Worm (Caenorhabditis elegans) whole organism, L3 larva: Measurements from ENCODE around the gene Y14H12B.2.
A peak's percentile ranks its signal among the peaks of the same experiment; 100 is the strongest.

Experiments
- aly-2 ChIP-seq: fragments of 150-350 bp; optimal IDR thresholded peaks from 2 replicates; lab custom pipeline; 2014; ENCODE audit warnings: missing biosample characterization, missing genetic modification characterization
- ama-1 ChIP-seq: fragments of 150-350 bp; optimal IDR thresholded peaks from 2 replicates; lab custom pipeline; 2018
- ceh-28 ChIP-seq: fragments of 150-350 bp; optimal IDR thresholded peaks from 2 replicates; lab custom pipeline; 2014; ENCODE audit warnings: missing biosample characterization, missing genetic modification reagents, missing genetic modification characterization
- ceh-82 ChIP-seq: fragments of 150-350 bp; optimal IDR thresholded peaks from 2 replicates; lab custom pipeline; 2014; ENCODE audit warnings: missing biosample characterization, missing genetic modification characterization
- daf-12 ChIP-seq: fragments of 150-350 bp; optimal IDR thresholded peaks from 2 replicates; lab custom pipeline; 2014; ENCODE audit warnings: missing biosample characterization, missing genetic modification reagents, missing genetic modification characterization
- egl-27 ChIP-seq: sonication (generic microtip); optimal IDR thresholded peaks from 4 replicates; lab custom pipeline; 2017; ENCODE audit warnings: missing biosample characterization, missing genetic modification reagents, missing genetic modification characterization
- elt-1 ChIP-seq: fragments of 150-350 bp; optimal IDR thresholded peaks from 2 replicates; lab custom pipeline; 2014; ENCODE audit warnings: missing biosample characterization, missing genetic modification characterization
- elt-2 ChIP-seq: sonication (generic microtip); optimal IDR thresholded peaks from 2 replicates; lab custom pipeline; 2016; ENCODE audit warnings: missing genetic modification reagents, mild to moderate bottlenecking, missing genetic modification characterization, missing compliant biosample characterization
- elt-3 ChIP-seq, 3 experiments: fragments of 150-350 bp in 1 of 3; sonication (generic microtip) in 2 of 3; optimal IDR thresholded peaks; 2 replicates in 2 of 3; 4 replicates in 1 of 3; lab custom pipeline; 2014 to 2017; ENCODE audit warnings: missing biosample characterization in 3 of 3, missing genetic modification characterization in 3 of 3
- eor-1 ChIP-seq, 2 experiments: fragments of 150-350 bp; optimal IDR thresholded peaks; 2 replicates each; lab custom pipeline; 2014 to 2018; ENCODE audit warnings: missing biosample characterization in 2 of 2, missing genetic modification characterization in 2 of 2
- fkh-10 ChIP-seq: sonication (generic microtip); optimal IDR thresholded peaks from 2 replicates; lab custom pipeline; 2017; ENCODE audit warnings: missing biosample characterization, missing genetic modification reagents, missing genetic modification characterization
- fkh-2 ChIP-seq: fragments of 150-350 bp; optimal IDR thresholded peaks from 2 replicates; lab custom pipeline; 2014; ENCODE audit warnings: missing biosample characterization, missing genetic modification reagents, missing genetic modification characterization
- fos-1 ChIP-seq: fragments of 150-350 bp; optimal IDR thresholded peaks from 2 replicates; lab custom pipeline; 2014; ENCODE audit warnings: missing biosample characterization, missing genetic modification characterization
- hmg-11 ChIP-seq: sonication (generic microtip); optimal IDR thresholded peaks from 2 replicates; lab custom pipeline; 2016; ENCODE audit warnings: missing genetic modification characterization, missing compliant biosample characterization
- jun-1 ChIP-seq: fragments of 150-350 bp; optimal IDR thresholded peaks from 2 replicates; lab custom pipeline; 2014; ENCODE audit warnings: missing biosample characterization, missing genetic modification reagents, missing genetic modification characterization
- lin-15B ChIP-seq: fragments of 150-350 bp; optimal IDR thresholded peaks from 2 replicates; lab custom pipeline; 2014; ENCODE audit warnings: missing biosample characterization, missing genetic modification characterization
- mdl-1 ChIP-seq: fragments of 150-350 bp; optimal IDR thresholded peaks from 2 replicates; lab custom pipeline; 2014; ENCODE audit warnings: missing biosample characterization, missing genetic modification characterization
- mml-1 ChIP-seq: fragments of 150-350 bp; sonication (generic microtip); optimal IDR thresholded peaks from 3 replicates; lab custom pipeline; 2014; ENCODE audit warnings: missing biosample characterization, missing genetic modification characterization
- nfya-1 ChIP-seq: sonication (generic microtip); optimal IDR thresholded peaks from 2 replicates; lab custom pipeline; 2017; ENCODE audit warnings: missing genetic modification characterization, mild to moderate bottlenecking, missing compliant biosample characterization, antibody characterized with exemption, moderate library complexity; ENCODE audit not compliant: insufficient read depth
- nhr-12 ChIP-seq: fragments of 150-350 bp; optimal IDR thresholded peaks from 2 replicates; lab custom pipeline; 2014; ENCODE audit warnings: missing biosample characterization, missing genetic modification characterization
- nhr-23 ChIP-seq: fragments of 150-350 bp; optimal IDR thresholded peaks from 2 replicates; lab custom pipeline; 2014; ENCODE audit warnings: missing biosample characterization, missing genetic modification reagents, missing genetic modification characterization
- nhr-237 ChIP-seq: fragments of 150-350 bp; optimal IDR thresholded peaks from 2 replicates; lab custom pipeline; 2014; ENCODE audit warnings: missing biosample characterization, missing genetic modification characterization
- nhr-25 ChIP-seq: sonication (generic microtip); optimal IDR thresholded peaks from 2 replicates; lab custom pipeline; 2017; ENCODE audit warnings: missing biosample characterization, missing genetic modification characterization
- nhr-28 ChIP-seq: fragments of 150-350 bp; optimal IDR thresholded peaks from 2 replicates; lab custom pipeline; 2014; ENCODE audit warnings: missing biosample characterization, missing genetic modification characterization
- nhr-67 ChIP-seq: fragments of 150-350 bp; optimal IDR thresholded peaks from 2 replicates; lab custom pipeline; 2014; ENCODE audit warnings: missing biosample characterization, missing genetic modification characterization
- nhr-76 ChIP-seq: fragments of 150-350 bp; sonication (generic microtip); optimal IDR thresholded peaks from 5 replicates; lab custom pipeline; 2014; ENCODE audit warnings: missing biosample characterization, missing genetic modification characterization
- nhr-77 ChIP-seq: fragments of 150-350 bp; optimal IDR thresholded peaks from 2 replicates; lab custom pipeline; 2014; ENCODE audit warnings: missing biosample characterization, missing genetic modification characterization
- pha-4 ChIP-seq: fragments of 150-350 bp; optimal IDR thresholded peaks from 2 replicates; lab custom pipeline; 2014; ENCODE audit warnings: missing biosample characterization, missing genetic modification reagents, missing genetic modification characterization
- pqm-1 ChIP-seq: fragments of 150-350 bp; optimal IDR thresholded peaks from 2 replicates; lab custom pipeline; 2017; ENCODE audit warnings: missing biosample characterization, missing genetic modification characterization, inconsistent platforms
- sea-2 ChIP-seq: fragments of 150-350 bp; sonication (generic microtip); optimal IDR thresholded peaks from 4 replicates; lab custom pipeline; 2014; ENCODE audit warnings: missing biosample characterization, missing genetic modification reagents, missing genetic modification characterization
- skn-1 ChIP-seq: fragments of 150-350 bp; optimal IDR thresholded peaks from 2 replicates; lab custom pipeline; 2014; ENCODE audit warnings: missing biosample characterization, missing genetic modification characterization
- snpc-4 ChIP-seq: fragments of 150-350 bp; optimal IDR thresholded peaks from 2 replicates; lab custom pipeline; 2014; ENCODE audit warnings: missing biosample characterization, missing genetic modification characterization
- unc-62 ChIP-seq: fragments of 150-350 bp; sonication (generic microtip); optimal IDR thresholded peaks from 4 replicates; lab custom pipeline; 2014; ENCODE audit warnings: missing biosample characterization, missing genetic modification reagents, missing genetic modification characterization
- zag-1 ChIP-seq: fragments of 150-350 bp; optimal IDR thresholded peaks from 2 replicates; lab custom pipeline; 2014; ENCODE audit warnings: missing biosample characterization, missing genetic modification characterization
- ztf-4 ChIP-seq: fragments of 150-350 bp; optimal IDR thresholded peaks from 2 replicates; lab custom pipeline; 2014; ENCODE audit warnings: missing biosample characterization, missing genetic modification characterization

The Y14H12B.2 gene

ce11 chrII:3930478-3931182 is 2.9 kb downstream of the Y14H12B.2 start:
- TF ChIP-seq lin-15B (tag; lab: Kevin White, UChicago) (peak; percentile 22), elt-1 (no peak), elt-3 (tag; optimal IDR thresholded peaks at IDR 0.05; lab: Kevin White, UChicago) (peak in 1 of 3 experiments; percentile 3), pha-4 (tag; lab: Kevin White, UChicago) (peak; percentile 94), nhr-25 (tag; lab: Kevin White, UChicago) (no peak), elt-2 (tag; lab: Kevin White, UChicago) (peak; percentile 42), nhr-23 (peak; percentile 94), skn-1 (tag; lab: Kevin White, UChicago) (no peak), hmg-11 (peak; percentile 49), pqm-1 (tag; lab: Kevin White, UChicago) (peak; percentile 17), nfya-1 (peak; percentile 99), snpc-4 (tag; lab: Kevin White, UChicago) (peak; percentile 40)

- TF ChIP-seq zag-1 (tag; lab: Kevin White, UChicago) (no peak), pqm-1 (tag; lab: Kevin White, UChicago) (no peak), lin-15B (tag; lab: Kevin White, UChicago) (no peak), nhr-23 (peak; percentile 33), sea-2 (GFP tag; lab: Kevin White, UChicago) (no peak), nhr-76 (tag; lab: Kevin White, UChicago) (no peak), elt-2 (tag; lab: Kevin White, UChicago) (no peak), jun-1 (tag; lab: Kevin White, UChicago) (no peak), nhr-237 (tag; lab: Kevin White, UChicago) (no peak), nhr-25 (tag; lab: Kevin White, UChicago) (no peak), snpc-4 (tag; lab: Kevin White, UChicago) (no peak), nhr-28 (no peak), mdl-1 (tag; lab: Kevin White, UChicago) (no peak), nfya-1 (peak; percentile 85), nhr-67 (no peak), nhr-12 (tag; lab: Kevin White, UChicago) (no peak), elt-3 (tag; optimal IDR thresholded peaks at IDR 0.05; lab: Kevin White, UChicago) (no peak), egl-27 (tag; lab: Kevin White, UChicago) (no peak), daf-12 (tag; lab: Kevin White, UChicago) (no peak), ceh-28 (tag; lab: Kevin White, UChicago) (no peak), ceh-82 (no peak), pha-4 (tag; lab: Kevin White, UChicago) (peak; percentile 92), aly-2 (no peak), hmg-11 (no peak), unc-62 (GFP tag; lab: Kevin White, UChicago) (no peak)
Measured at ce11 chrII:3929446-3929845, 4.1 kb downstream of the Y14H12B.2 start.

ce11 chrII:3927943-3928393 is 5.6 kb downstream of the Y14H12B.2 start, which contains the start of gene plpp-1.1:
plpp-1.1 (minus strand) TSS chrII:3927993.
- TF ChIP-seq ztf-4 (no peak), nfya-1 (peak; percentile 97), ama-1 (lab: Kevin White, UChicago) (no peak), nhr-25 (tag; lab: Kevin White, UChicago) (no peak), fkh-2 (tag; lab: Kevin White, UChicago) (no peak), fkh-10 (GFP tag; lab: Kevin White, UChicago) (no peak), nhr-28 (no peak)

ce11 chrII:3922696-3923095 is 10.8 kb downstream of the Y14H12B.2 start:
- no peak for TF ChIP-seq nhr-77 (tag; lab: Kevin White, UChicago)
- no peak for TF ChIP-seq zag-1 (tag; lab: Kevin White, UChicago)
- TF ChIP-seq ceh-28 (tag; lab: Kevin White, UChicago), result peak; percentile 56

- TF ChIP-seq egl-27 (tag; lab: Kevin White, UChicago), result no peak
- no peak for TF ChIP-seq lin-15B (tag; lab: Kevin White, UChicago)
- no peak for TF ChIP-seq fkh-10 (GFP tag; lab: Kevin White, UChicago)
- no peak for TF ChIP-seq daf-12 (tag; lab: Kevin White, UChicago)
- no peak for TF ChIP-seq elt-3 (tag; optimal IDR thresholded peaks at IDR 0.05; lab: Kevin White, UChicago)
- no peak for TF ChIP-seq eor-1 (tag; optimal IDR thresholded peaks at IDR 0.05; lab: Kevin White, UChicago)
- TF ChIP-seq mml-1, result no peak
- no peak for TF ChIP-seq nfya-1
- TF ChIP-seq ceh-28 (tag; lab: Kevin White, UChicago), result no peak
- TF ChIP-seq fos-1 (tag; lab: Kevin White, UChicago), result no peak
- TF ChIP-seq unc-62 (GFP tag; lab: Kevin White, UChicago), result no peak
Measured at ce11 chrII:3920611-3921010, 12.9 kb downstream of the Y14H12B.2 start.
